Worm (Caenorhabditis elegans): ENCODE data around the gene col-139.

col-139 gene

DNA sequence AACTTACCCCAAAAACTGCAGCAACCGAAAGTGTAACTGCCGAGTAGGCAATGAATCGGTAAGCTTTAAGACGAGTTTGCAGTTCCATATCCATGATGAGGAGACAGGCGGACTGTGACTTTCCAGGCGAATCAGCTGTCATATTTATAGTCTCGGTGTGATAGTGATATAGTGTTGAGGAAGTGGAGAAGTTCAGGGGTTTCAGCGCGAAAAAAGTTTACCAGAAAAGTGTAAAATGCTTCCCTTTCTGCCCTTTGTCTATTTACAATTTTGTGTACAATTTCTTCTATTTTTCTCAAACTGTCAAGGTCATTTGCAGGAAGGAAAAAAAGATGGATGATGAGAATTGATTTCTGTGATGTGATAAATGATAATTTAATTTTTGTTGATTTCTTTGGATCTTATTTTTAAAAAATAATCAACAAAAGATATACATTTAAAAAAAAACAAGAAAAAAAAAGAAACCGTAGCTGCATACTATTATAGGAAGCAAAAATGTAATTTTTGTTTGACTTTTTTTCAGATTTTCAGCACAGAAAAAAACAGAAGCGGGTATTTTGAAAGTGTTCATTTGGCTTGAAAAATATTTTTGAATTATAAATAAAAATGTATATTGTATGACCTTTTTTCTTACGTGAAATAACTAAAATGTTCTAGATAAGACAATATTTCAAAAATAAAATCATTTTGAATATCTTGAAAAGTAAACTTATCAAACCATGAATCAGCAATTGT is at the start of gene col-139, which contains the start of gene F41F3.1:
col-139 (minus strand) TSS at position 101 of the 735 bp plus-strand sequence.
F41F3.1 (plus strand) TSS at position 685 of the 735 bp plus-strand sequence.
- TF ChIP-seq T26A8.4 (GFP tag; IDR thresholded peaks at IDR 0.05): no peak
- no peak for TF ChIP-seq F10B5.3 (tag; optimal IDR thresholded peaks at IDR 0.05)
- TF ChIP-seq F37D6.2 (tag; optimal IDR thresholded peaks at IDR 0.05): no peak
- no peak for TF ChIP-seq pha-4 (GFP tag; IDR thresholded peaks at IDR 0.05)
- TF ChIP-seq pha-4 (tag; optimal IDR thresholded peaks at IDR 0.05): no peak
- TF ChIP-seq ctbp-1 (GFP tag; IDR thresholded peaks at IDR 0.05): no peak
- TF ChIP-seq cey-2 (tag; optimal IDR thresholded peaks at IDR 0.05; ENCODE audit: borderline replicate concordance, insufficient read depth): no peak
- no peak for TF ChIP-seq dmd-6 (GFP tag; IDR thresholded peaks at IDR 0.05)
- TF ChIP-seq lin-15B (tag; optimal IDR thresholded peaks at IDR 0.05): no peak
- no peak for TF ChIP-seq lir-3 (tag; optimal IDR thresholded peaks at IDR 0.05)
- no peak for TF ChIP-seq duxl-1 (tag; optimal IDR thresholded peaks at IDR 0.05; ENCODE audit: poor library complexity)
- TF ChIP-seq tag-97 (GFP tag; IDR thresholded peaks at IDR 0.05): no peak
- no peak for TF ChIP-seq skn-1 (tag; optimal IDR thresholded peaks at IDR 0.05)
- TF ChIP-seq ceh-28 (tag; optimal IDR thresholded peaks at IDR 0.05): no peak
- TF ChIP-seq daf-19 (GFP tag; conservative IDR thresholded peaks at IDR 0.05): no peak

DNA sequence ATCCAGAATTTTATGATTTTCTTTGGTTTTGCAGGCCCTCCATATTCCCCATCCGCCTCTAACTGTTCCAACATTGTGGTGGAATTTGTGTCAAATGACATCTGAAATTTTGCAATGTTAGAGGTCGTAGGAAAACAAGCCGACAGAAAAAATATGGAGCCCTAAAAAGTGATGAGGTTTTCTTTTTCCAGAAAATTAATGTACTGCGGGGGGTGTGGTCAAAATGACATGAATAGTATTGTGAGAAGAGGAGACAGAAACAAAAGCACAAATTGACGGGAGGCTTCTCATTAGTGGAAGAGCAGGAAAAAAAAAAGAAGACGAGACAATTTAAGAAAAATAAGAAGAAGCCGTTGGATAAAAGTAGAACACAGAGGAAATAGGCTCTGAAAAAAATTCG is 46.4 kb upstream of the col-139 start, which contains the start of gene ZC266.1:
ZC266.1 (minus strand) TSS at position 101 of the 400 bp plus-strand sequence.
- no peak for TF ChIP-seq ZK546.5 (tag; optimal IDR thresholded peaks at IDR 0.05)
- no peak for TF ChIP-seq nhr-102 (tag; optimal IDR thresholded peaks at IDR 0.05)
- TF ChIP-seq mxl-2 (GFP tag; conservative IDR thresholded peaks at IDR 0.05): no peak
- TF ChIP-seq ceh-28 (tag; optimal IDR thresholded peaks at IDR 0.05): no peak
- TF ChIP-seq lin-38 (GFP tag; IDR thresholded peaks at IDR 0.05): no peak
- no peak for TF ChIP-seq lir-3 (tag; optimal IDR thresholded peaks at IDR 0.05)
- no peak for TF ChIP-seq lin-1 (GFP tag; IDR thresholded peaks at IDR 0.05)
- TF ChIP-seq lsy-2 (tag; optimal IDR thresholded peaks at IDR 0.05): no peak
- no peak for TF ChIP-seq lin-13 (GFP tag; optimal IDR thresholded peaks at IDR 0.05)
- TF ChIP-seq daf-19 (GFP tag; conservative IDR thresholded peaks at IDR 0.05): no peak
- no peak for TF ChIP-seq nhr-25 (tag; optimal IDR thresholded peaks at IDR 0.05; ENCODE audit: borderline replicate concordance, insufficient read depth)
- no peak for TF ChIP-seq hlh-11 (tag; optimal IDR thresholded peaks at IDR 0.05)
- TF ChIP-seq nhr-41 (GFP tag; IDR thresholded peaks at IDR 0.05): no peak
- TF ChIP-seq skn-1 (tag; optimal IDR thresholded peaks at IDR 0.05): no peak
- TF ChIP-seq dmd-9 (GFP tag; IDR thresholded peaks at IDR 0.05): no peak
- no peak for TF ChIP-seq egl-27 (tag; optimal IDR thresholded peaks at IDR 0.05)
- TF ChIP-seq pha-4 (GFP tag; IDR thresholded peaks at IDR 0.05): no peak
- no peak for TF ChIP-seq pha-4 (tag; optimal IDR thresholded peaks at IDR 0.05)
- TF ChIP-seq zfp-3 (GFP tag; conservative IDR thresholded peaks at IDR 0.05): no peak

DNA sequence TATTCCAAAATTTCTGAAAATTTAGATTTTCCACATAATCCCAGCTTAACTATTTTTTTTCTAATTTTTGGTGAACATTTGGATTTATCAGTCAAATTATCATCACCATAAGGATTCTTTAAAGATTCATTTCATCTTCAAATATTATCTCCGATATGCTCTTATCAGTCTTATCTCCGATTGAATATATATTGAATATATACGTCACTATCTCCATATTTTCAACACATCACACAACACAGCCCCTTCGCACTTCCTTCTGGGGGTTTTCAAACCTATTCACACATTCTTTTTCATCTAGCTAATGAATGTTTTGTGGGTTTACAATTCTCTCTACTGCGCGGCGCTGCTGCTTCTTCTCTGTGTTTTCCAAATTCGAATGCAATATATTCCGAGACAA is 44.9 kb upstream of the col-139 start:
- TF ChIP-seq jun-1 (tag; optimal IDR thresholded peaks at IDR 0.05) (no peak), nhr-77 (tag; optimal IDR thresholded peaks at IDR 0.05) (no peak), ZK337.2 (GFP tag; IDR thresholded peaks at IDR 0.05) (no peak), vab-7 (GFP tag; IDR thresholded peaks at IDR 0.05) (no peak), zip-11 (GFP tag; IDR thresholded peaks at IDR 0.05) (no peak), tra-1 (GFP tag; IDR thresholded peaks at IDR 0.05) (no peak), nhr-48 (tag; optimal IDR thresholded peaks at IDR 0.05) (no peak), ceh-82 (tag; optimal IDR thresholded peaks at IDR 0.05) (no peak)

Data from whole organism, L4 larva.